Worm (Caenorhabditis elegans) whole organism, L4 larva: ENCODE results near the gene gei-18.

Experiments used
- F37D6.2 ChIP-seq: sonication (generic microtip); optimal IDR thresholded peaks from 2 replicates; lab custom pipeline; 2016; ENCODE audit warnings: mild to moderate bottlenecking, missing genetic modification characterization, missing compliant biosample characterization
- R02D3.7 ChIP-seq: fragments of 150-350 bp; sonication (generic microtip); optimal IDR thresholded peaks from 3 replicates; lab custom pipeline; 2014; ENCODE audit warnings: missing biosample characterization, missing genetic modification characterization
- T26A8.4 ChIP-seq: fragments of 200-800 bp; sonication (Bioruptor generic); IDR thresholded peaks from 2 replicates; pipeline ENCODE4 v1.3.6; 2022; ENCODE audit warnings: missing genetic modification characterization, missing compliant biosample characterization
- Y5F2A.4 ChIP-seq: fragments of 200-800 bp; sonication (Bioruptor generic); optimal IDR thresholded peaks from 2 replicates; lab custom pipeline; 2018; ENCODE audit warnings: mild to moderate bottlenecking, missing genetic modification characterization, missing compliant biosample characterization
- ZK546.5 ChIP-seq, 2 experiments: sonication (generic microtip); optimal IDR thresholded peaks; 2 replicates each; lab custom pipeline; 2017; ENCODE audit warnings: missing biosample characterization in 2 of 2, missing genetic modification characterization in 2 of 2
- aha-1 ChIP-seq: fragments of 150-350 bp; peaks from one replicate; lab custom pipeline; 2014; ENCODE audit warnings: missing biosample characterization, missing genetic modification characterization
- arid-1 ChIP-seq: fragments of 200-800 bp; sonication (Bioruptor generic); conservative IDR thresholded peaks from 2 replicates; pipeline ENCODE4 v1.3.6; 2022; ENCODE audit warnings: missing genetic modification reagents, missing genetic modification characterization, missing compliant biosample characterization
- attf-4 ChIP-seq: sonication (generic microtip); optimal IDR thresholded peaks from 3 replicates; lab custom pipeline; 2017; ENCODE audit warnings: missing biosample characterization, missing genetic modification characterization
- ceh-82 ChIP-seq: sonication (generic microtip); optimal IDR thresholded peaks from 2 replicates; lab custom pipeline; 2017; ENCODE audit warnings: missing biosample characterization, missing genetic modification characterization
- cey-2 ChIP-seq: sonication (generic microtip); optimal IDR thresholded peaks from 3 replicates; lab custom pipeline; 2017; ENCODE audit warnings: missing genetic modification characterization, mild to moderate bottlenecking, missing compliant biosample characterization, antibody characterized with exemption, borderline replicate concordance; ENCODE audit not compliant: insufficient read depth
- ctbp-1 ChIP-seq: fragments of 200-800 bp; sonication (Bioruptor generic); IDR thresholded peaks from 2 replicates; pipeline ENCODE4 v1.3.6; 2022; ENCODE audit warnings: missing genetic modification reagents, missing genetic modification characterization, missing compliant biosample characterization
- lim-7 ChIP-seq: fragments of 200-800 bp; sonication (Bioruptor generic); IDR thresholded peaks from 2 replicates; pipeline ENCODE4 v1.3.6; 2022; ENCODE audit warnings: missing genetic modification characterization, missing compliant biosample characterization
- lin-13 ChIP-seq: fragments of 150-350 bp; optimal IDR thresholded peaks from 2 replicates; lab custom pipeline; 2014; ENCODE audit warnings: missing biosample characterization, missing genetic modification reagents, missing genetic modification characterization
- lin-15B ChIP-seq: fragments of 150-350 bp; sonication (generic microtip); optimal IDR thresholded peaks from 3 replicates; lab custom pipeline; 2014; ENCODE audit warnings: missing biosample characterization, missing genetic modification characterization
- madf-5 ChIP-seq, 2 experiments: fragments of 200-800 bp; sonication (Bioruptor generic); IDR thresholded peaks; 2 replicates each; pipeline ENCODE4 v1.3.6; 2022; ENCODE audit warnings: missing compliant biosample characterization in 2 of 2, missing genetic modification characterization in 2 of 2
- mep-1 ChIP-seq: fragments of 150-350 bp; sonication (generic microtip); optimal IDR thresholded peaks from 3 replicates; lab custom pipeline; 2014; ENCODE audit warnings: missing biosample characterization, missing genetic modification characterization
- mxl-2 ChIP-seq: fragments of 200-800 bp; sonication (Bioruptor generic); conservative IDR thresholded peaks from 2 replicates; pipeline ENCODE4 v1.3.6; 2022; ENCODE audit warnings: missing genetic modification reagents, missing genetic modification characterization, missing compliant biosample characterization
- nhr-237 ChIP-seq: sonication (generic microtip); optimal IDR thresholded peaks from 2 replicates; lab custom pipeline; 2017; ENCODE audit warnings: missing biosample characterization, missing genetic modification characterization
- nhr-28 ChIP-seq: fragments of 150-350 bp; optimal IDR thresholded peaks from 2 replicates; lab custom pipeline; 2014; ENCODE audit warnings: missing biosample characterization, missing genetic modification characterization
- nhr-41 ChIP-seq: fragments of 200-800 bp; sonication (Bioruptor generic); IDR thresholded peaks from 2 replicates; pipeline ENCODE4 v1.3.6; 2022; ENCODE audit warnings: missing genetic modification reagents, missing genetic modification characterization, missing compliant biosample characterization
- nhr-42 ChIP-seq: fragments of 200-800 bp; sonication (Bioruptor generic); IDR thresholded peaks from 2 replicates; pipeline ENCODE4 v1.3.6; 2022; ENCODE audit warnings: missing genetic modification characterization, missing compliant biosample characterization
- pqm-1 ChIP-seq: sonication (generic microtip); optimal IDR thresholded peaks from 2 replicates; lab custom pipeline; 2017; ENCODE audit warnings: missing biosample characterization, missing genetic modification characterization
- snpc-1.2 ChIP-seq: fragments of 200-800 bp; sonication (Bioruptor generic); IDR thresholded peaks from 2 replicates; pipeline ENCODE4 v1.3.6; 2022; ENCODE audit warnings: missing genetic modification reagents, missing genetic modification characterization, missing compliant biosample characterization
- unc-62 ChIP-seq, 3 experiments: fragments of 150-350 bp in 1 of 3; sonication (generic microtip); optimal IDR thresholded peaks in 2 of 3; peaks in 1 of 3; 1 replicate in 1 of 3; 2 replicates in 2 of 3; lab custom pipeline; 2014 to 2017; ENCODE audit warnings: missing biosample characterization in 3 of 3, missing genetic modification characterization in 3 of 3, missing genetic modification reagents in 3 of 3, missing genotype in 1 of 3
- zfp-3 ChIP-seq: fragments of 200-800 bp; sonication (Bioruptor generic); conservative IDR thresholded peaks from 2 replicates; pipeline ENCODE4 v1.3.6; 2022; ENCODE audit warnings: missing genetic modification reagents, missing genetic modification characterization, missing compliant biosample characterization

Gene gei-18

ce11 chrIV:13965535-13965934 is 16.8 kb downstream of the gei-18 start:
- TF ChIP-seq aha-1 (tag; lab: Kevin White, UChicago): peak; percentile 72
- TF ChIP-seq snpc-1.2 (GFP tag; lab: Robert Waterston, UW): peak; percentile 91

- TF ChIP-seq nhr-237 (tag; lab: Kevin White, UChicago) (no peak), R02D3.7 (tag; lab: Kevin White, UChicago) (no peak), snpc-1.2 (GFP tag; lab: Robert Waterston, UW) (peak; percentile 67; the same call in 1 of the 2 replicates), nhr-42 (GFP tag; lab: Robert Waterston, UW) (no peak)
- TF ChIP-seq, all 104 proteins: peak for 1
These were observed 27.7 kb downstream of the gei-18 start for ce11 chrIV:13954578-13954977.

ce11 chrIV:13953974-13954373 is 28.4 kb downstream of the gei-18 start:
- TF ChIP-seq arid-1 (GFP tag; lab: Robert Waterston, UW) (no peak), snpc-1.2 (GFP tag; lab: Robert Waterston, UW) (peak; percentile 60; the same call in 1 of the 2 replicates)

DNA sequence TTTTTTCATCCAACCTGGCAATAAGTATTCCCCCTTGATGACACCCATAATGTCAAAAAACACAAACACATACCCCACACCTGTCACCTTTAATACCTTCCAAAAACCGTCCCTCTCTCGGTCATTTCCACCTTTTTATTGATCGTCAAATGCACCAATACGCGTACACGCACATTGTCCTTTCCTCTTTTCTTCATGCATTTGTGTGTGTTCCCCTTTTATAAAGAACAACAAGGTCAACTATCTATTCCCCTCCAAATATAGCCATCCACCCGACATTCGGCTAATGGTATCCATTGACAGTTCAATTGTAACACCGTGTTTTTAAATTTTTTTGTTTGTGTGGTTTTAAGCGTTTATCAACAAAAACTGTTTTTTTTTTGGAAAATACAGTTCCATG is 37.1 kb downstream of the gei-18 start:
- no peak for TF ChIP-seq attf-4
- TF ChIP-seq mep-1 (tag; lab: Kevin White, UChicago): no peak
- TF ChIP-seq cey-2 (tag; lab: Kevin White, UChicago): no peak
- no peak for TF ChIP-seq ctbp-1 (GFP tag; lab: Robert Waterston, UW)
- TF ChIP-seq ceh-82: no peak
- no peak for TF ChIP-seq lim-7
- TF ChIP-seq Y5F2A.4 (GFP tag; lab: Kevin White, UChicago): no peak
- no peak for TF ChIP-seq mxl-2
- no peak for TF ChIP-seq ZK546.5 (tag; optimal IDR thresholded peaks at IDR 0.05; lab: Kevin White, UChicago)
- no peak for TF ChIP-seq madf-5 (GFP tag; IDR thresholded peaks at IDR 0.05; lab: Robert Waterston, UW)
- no peak for TF ChIP-seq lin-15B (tag; lab: Kevin White, UChicago)
- TF ChIP-seq lin-13 (GFP tag; lab: Kevin White, UChicago): no peak
- no peak for TF ChIP-seq zfp-3 (GFP tag; lab: Robert Waterston, UW)
- no peak for TF ChIP-seq F37D6.2 (tag; lab: Kevin White, UChicago)

DNA sequence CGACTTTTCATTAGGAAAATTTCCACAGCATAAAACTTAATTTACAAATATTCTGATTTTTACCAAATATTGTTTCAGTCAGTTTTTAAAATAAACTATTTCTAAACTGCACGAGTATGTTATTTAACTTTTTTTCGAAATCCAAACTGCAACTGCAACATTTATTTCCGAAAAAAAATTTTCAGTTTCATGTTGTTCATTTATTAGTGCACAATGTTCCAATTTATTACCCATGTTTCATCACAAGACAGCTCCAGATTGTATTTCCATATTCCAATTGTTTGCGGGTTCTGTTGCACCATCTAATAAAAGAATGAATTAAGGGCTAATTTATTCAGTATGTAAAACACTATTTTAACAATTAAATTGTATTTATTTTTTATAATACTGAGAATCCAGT is 40.7 kb downstream of the gei-18 start:
- TF ChIP-seq snpc-1.2 (GFP tag; lab: Robert Waterston, UW) (peak; percentile 83), mep-1 (tag; lab: Kevin White, UChicago) (no peak)
- TF ChIP-seq, all 104 proteins: peak for 1

ce11 chrIV:13940847-13941246 is 41.5 kb downstream of the gei-18 start:
- TF ChIP-seq nhr-41 (GFP tag; lab: Robert Waterston, UW): no peak
- TF ChIP-seq nhr-28 (tag; lab: Kevin White, UChicago): peak; percentile 9
- peak; percentile 28 for TF ChIP-seq pqm-1 (tag; lab: Kevin White, UChicago)
- TF ChIP-seq aha-1 (tag; lab: Kevin White, UChicago): peak; percentile 84
- no peak for TF ChIP-seq unc-62 (GFP tag; optimal IDR thresholded peaks at IDR 0.05 in 1 of 2; lab: Kevin White, UChicago)
- TF ChIP-seq unc-62 (tag; optimal IDR thresholded peaks at IDR 0.05; lab: Kevin White, UChicago): no peak

DNA sequence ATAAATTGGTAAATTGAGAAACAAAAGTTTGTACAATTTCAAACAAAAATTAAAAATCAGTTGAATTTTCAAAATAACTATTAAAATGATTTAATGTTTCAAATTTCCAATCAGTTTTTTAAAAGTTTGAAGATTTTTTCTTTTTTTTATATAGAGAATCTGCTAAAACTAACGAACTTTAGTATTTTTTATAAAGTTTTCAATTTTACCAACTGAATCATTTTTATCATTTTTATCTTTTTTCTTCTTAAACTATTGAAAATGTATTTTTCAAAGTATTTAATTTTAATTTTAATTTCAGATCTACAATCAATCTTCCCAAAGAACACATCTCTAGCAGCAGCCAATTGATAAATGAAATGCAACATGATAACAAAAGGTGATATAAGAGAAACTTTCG is 48.2 kb downstream of the gei-18 start, which contains the start of gene Y37A1A.4:
Gene Y37A1A.4 (plus strand): TSS at position 301 of the 400 bp plus-strand sequence.
- TF ChIP-seq T26A8.4 (GFP tag; lab: Robert Waterston, UW) (no peak), cey-2 (tag; lab: Kevin White, UChicago) (no peak)
